Worm (Caenorhabditis elegans) whole organism, L4 larva: Measurements from ENCODE around the gene Y54G11A.14.

Source experiments
- F49E8.2 ChIP-seq: sonication (generic microtip); optimal IDR thresholded peaks from 2 replicates; lab custom pipeline; 2016; ENCODE audit warnings: missing compliant biosample characterization, mild to moderate bottlenecking, missing genetic modification characterization, borderline replicate concordance
- R02D3.7 ChIP-seq: fragments of 150-350 bp; sonication (generic microtip); optimal IDR thresholded peaks from 3 replicates; lab custom pipeline; 2014; ENCODE audit warnings: missing biosample characterization, missing genetic modification characterization
- T20F7.1 ChIP-seq: fragments of 200-800 bp; sonication (Bioruptor generic); optimal IDR thresholded peaks from 2 replicates; lab custom pipeline; 2018; ENCODE audit warnings: mild to moderate bottlenecking, missing genetic modification characterization, missing compliant biosample characterization
- Y75B8A.6 ChIP-seq: fragments of 200-800 bp; sonication (Bioruptor generic); IDR thresholded peaks from 2 replicates; pipeline ENCODE4 v1.3.6; 2022; ENCODE audit warnings: missing genetic modification reagents, missing genetic modification characterization, missing compliant biosample characterization
- aha-1 ChIP-seq: fragments of 150-350 bp; peaks from one replicate; lab custom pipeline; 2014; ENCODE audit warnings: missing biosample characterization, missing genetic modification characterization
- ama-1 ChIP-seq: fragments of 150-350 bp; optimal IDR thresholded peaks from 2 replicates; lab custom pipeline; 2014; ENCODE audit warnings: inconsistent platforms, mixed read lengths
- ceh-28 ChIP-seq: fragments of 150-350 bp; optimal IDR thresholded peaks from 2 replicates; lab custom pipeline; 2014; ENCODE audit warnings: missing biosample characterization, missing genetic modification reagents, missing genetic modification characterization
- ceh-62 ChIP-seq: sonication (generic microtip); optimal IDR thresholded peaks from 2 replicates; lab custom pipeline; 2017; ENCODE audit warnings: missing biosample characterization, missing genetic modification characterization
- ceh-82 ChIP-seq: sonication (generic microtip); optimal IDR thresholded peaks from 2 replicates; lab custom pipeline; 2017; ENCODE audit warnings: missing biosample characterization, missing genetic modification characterization
- ctbp-1 ChIP-seq: fragments of 200-800 bp; sonication (Bioruptor generic); IDR thresholded peaks from 2 replicates; pipeline ENCODE4 v1.3.6; 2022; ENCODE audit warnings: missing genetic modification reagents, missing genetic modification characterization, missing compliant biosample characterization
- daf-16 ChIP-seq, 3 experiments: sonication (generic microtip); optimal IDR thresholded peaks; 2 replicates each; lab custom pipeline; 2016 to 2017; ENCODE audit warnings: missing genetic modification characterization in 3 of 3, missing genetic modification reagents in 3 of 3, mild to moderate bottlenecking in 2 of 3, missing compliant biosample characterization in 2 of 3, missing biosample characterization in 1 of 3, moderate library complexity in 1 of 3
- daf-8 ChIP-seq: fragments of 200-800 bp; sonication (Bioruptor generic); IDR thresholded peaks from 2 replicates; pipeline ENCODE4 v1.3.6; 2022; ENCODE audit warnings: missing genetic modification characterization, missing compliant biosample characterization
- duxl-1 ChIP-seq: sonication (generic microtip); optimal IDR thresholded peaks from 2 replicates; lab custom pipeline; 2016; ENCODE audit warnings: mild to moderate bottlenecking, missing genetic modification characterization, moderate library complexity, missing compliant biosample characterization; ENCODE audit not compliant: poor library complexity
- egl-43 ChIP-seq: fragments of 200-800 bp; sonication (Bioruptor generic); IDR thresholded peaks from 2 replicates; pipeline ENCODE4 v1.3.6; 2022; ENCODE audit warnings: missing genetic modification reagents, missing genetic modification characterization, missing compliant biosample characterization
- fkh-10 ChIP-seq: fragments of 150-350 bp; optimal IDR thresholded peaks from 2 replicates; lab custom pipeline; 2014; ENCODE audit warnings: missing biosample characterization, missing genetic modification reagents, missing genetic modification characterization
- lin-38 ChIP-seq: fragments of 200-800 bp; sonication (Bioruptor generic); IDR thresholded peaks from 2 replicates; pipeline ENCODE4 v1.3.6; 2022; ENCODE audit warnings: missing genetic modification reagents, missing genetic modification characterization, missing compliant biosample characterization
- lir-3 ChIP-seq: sonication (generic microtip); optimal IDR thresholded peaks from 2 replicates; lab custom pipeline; 2016; ENCODE audit warnings: mild to moderate bottlenecking, missing genetic modification characterization, missing compliant biosample characterization
- lsy-2 ChIP-seq, 2 experiments: fragments of 150-350 bp in 1 of 2; sonication (generic microtip) in 1 of 2; optimal IDR thresholded peaks; 2 replicates each; lab custom pipeline; 2014 to 2017; ENCODE audit warnings: missing biosample characterization in 2 of 2, missing genetic modification characterization in 2 of 2
- madf-5 ChIP-seq, 2 experiments: fragments of 200-800 bp; sonication (Bioruptor generic); IDR thresholded peaks; 2 replicates each; pipeline ENCODE4 v1.3.6; 2022; ENCODE audit warnings: missing compliant biosample characterization in 2 of 2, missing genetic modification characterization in 2 of 2
- madf-9 ChIP-seq: fragments of 200-800 bp; sonication (Bioruptor generic); conservative IDR thresholded peaks from 2 replicates; pipeline ENCODE4 v1.3.6; 2022; ENCODE audit warnings: missing genetic modification reagents, missing genetic modification characterization, missing compliant biosample characterization
- mep-1 ChIP-seq: fragments of 150-350 bp; sonication (generic microtip); optimal IDR thresholded peaks from 3 replicates; lab custom pipeline; 2014; ENCODE audit warnings: missing biosample characterization, missing genetic modification characterization
- mes-2 ChIP-seq: sonication (generic microtip); optimal IDR thresholded peaks from 2 replicates; lab custom pipeline; 2016; ENCODE audit warnings: missing genotype, mild to moderate bottlenecking, missing genetic modification characterization, missing compliant biosample characterization; ENCODE audit not compliant: poor library complexity, severe bottlenecking
- mxl-3 ChIP-seq: fragments of 200-800 bp; sonication (Bioruptor generic); optimal IDR thresholded peaks from 2 replicates; lab custom pipeline; 2018; ENCODE audit warnings: mild to moderate bottlenecking, missing genetic modification characterization, missing compliant biosample characterization
- nhr-10 ChIP-seq: fragments of 150-350 bp; optimal IDR thresholded peaks from 2 replicates; lab custom pipeline; 2014; ENCODE audit warnings: missing biosample characterization, missing genetic modification characterization
- nhr-102 ChIP-seq: sonication (generic microtip); optimal IDR thresholded peaks from 2 replicates; lab custom pipeline; 2016; ENCODE audit warnings: mild to moderate bottlenecking, missing genetic modification characterization, moderate library complexity, missing compliant biosample characterization
- nhr-11 ChIP-seq: fragments of 150-350 bp; optimal IDR thresholded peaks from 2 replicates; lab custom pipeline; 2014; ENCODE audit warnings: missing biosample characterization, missing genetic modification characterization
- nhr-28 ChIP-seq: fragments of 150-350 bp; optimal IDR thresholded peaks from 2 replicates; lab custom pipeline; 2014; ENCODE audit warnings: missing biosample characterization, missing genetic modification characterization
- nhr-41 ChIP-seq: fragments of 200-800 bp; sonication (Bioruptor generic); IDR thresholded peaks from 2 replicates; pipeline ENCODE4 v1.3.6; 2022; ENCODE audit warnings: missing genetic modification reagents, missing genetic modification characterization, missing compliant biosample characterization
- nhr-42 ChIP-seq: fragments of 200-800 bp; sonication (Bioruptor generic); IDR thresholded peaks from 2 replicates; pipeline ENCODE4 v1.3.6; 2022; ENCODE audit warnings: missing genetic modification characterization, missing compliant biosample characterization
- nhr-48 ChIP-seq: sonication (generic microtip); optimal IDR thresholded peaks from 2 replicates; lab custom pipeline; 2016; ENCODE audit warnings: mild to moderate bottlenecking, missing genetic modification characterization, missing compliant biosample characterization
- nhr-6 ChIP-seq: fragments of 150-350 bp; optimal IDR thresholded peaks from 2 replicates; lab custom pipeline; 2014; ENCODE audit warnings: missing biosample characterization, missing genetic modification characterization
- pha-4 ChIP-seq, 2 experiments: fragments of 150-350 bp in 1 of 2; fragments of 200-800 bp in 1 of 2; sonication (Bioruptor generic) in 1 of 2; IDR thresholded peaks in 1 of 2; optimal IDR thresholded peaks in 1 of 2; 2 replicates each; pipeline versions ENCODE4 v1.3.6 to Lab custom; 2014 to 2022; ENCODE audit warnings: missing genetic modification characterization in 2 of 2, missing genetic modification reagents in 2 of 2, missing biosample characterization in 1 of 2, missing compliant biosample characterization in 1 of 2
- php-3 ChIP-seq: fragments of 200-800 bp; sonication (Bioruptor generic); IDR thresholded peaks from 2 replicates; pipeline ENCODE4 v1.3.6; 2022; ENCODE audit warnings: missing genetic modification reagents, missing genetic modification characterization, missing compliant biosample characterization
- pqm-1 ChIP-seq: sonication (generic microtip); optimal IDR thresholded peaks from 2 replicates; lab custom pipeline; 2017; ENCODE audit warnings: missing biosample characterization, missing genetic modification characterization
- saeg-2 ChIP-seq: fragments of 200-800 bp; sonication (Bioruptor generic); IDR thresholded peaks from 2 replicates; pipeline ENCODE4 v1.3.6; 2022; ENCODE audit warnings: missing genetic modification reagents, missing genetic modification characterization, missing compliant biosample characterization
- set-16 ChIP-seq: fragments of 200-800 bp; sonication (Bioruptor generic); IDR thresholded peaks from 2 replicates; pipeline ENCODE4 v1.3.6; 2022; ENCODE audit warnings: missing genetic modification reagents, missing genetic modification characterization, missing compliant biosample characterization
- snpc-4 ChIP-seq: fragments of 150-350 bp; optimal IDR thresholded peaks from 2 replicates; lab custom pipeline; 2014; ENCODE audit warnings: missing biosample characterization, missing genetic modification characterization
- spr-3 ChIP-seq: fragments of 200-800 bp; sonication (Bioruptor generic); optimal IDR thresholded peaks from 2 replicates; lab custom pipeline; 2018; ENCODE audit warnings: mild to moderate bottlenecking, missing genetic modification characterization, missing compliant biosample characterization
- tag-97 ChIP-seq: fragments of 200-800 bp; sonication (Bioruptor generic); IDR thresholded peaks from 2 replicates; pipeline ENCODE4 v1.3.6; 2022; ENCODE audit warnings: missing genetic modification characterization, missing compliant biosample characterization
- unc-130 ChIP-seq: sonication (generic microtip); optimal IDR thresholded peaks from 2 replicates; lab custom pipeline; 2016; ENCODE audit warnings: missing genetic modification reagents, missing genetic modification characterization, missing compliant biosample characterization
- unc-62 ChIP-seq, 3 experiments: fragments of 150-350 bp in 1 of 3; sonication (generic microtip); optimal IDR thresholded peaks in 2 of 3; peaks in 1 of 3; 1 replicate in 1 of 3; 2 replicates in 2 of 3; lab custom pipeline; 2014 to 2017; ENCODE audit warnings: missing biosample characterization in 3 of 3, missing genetic modification characterization in 3 of 3, missing genetic modification reagents in 3 of 3, missing genotype in 1 of 3
- zag-1 ChIP-seq: fragments of 150-350 bp; optimal IDR thresholded peaks from 2 replicates; lab custom pipeline; 2014; ENCODE audit warnings: missing biosample characterization, missing genetic modification characterization
- zfp-2 ChIP-seq: sonication (generic microtip); optimal IDR thresholded peaks from 2 replicates; lab custom pipeline; 2016; ENCODE audit warnings: mild to moderate bottlenecking, missing genetic modification characterization, missing compliant biosample characterization
- zfp-3 ChIP-seq: fragments of 200-800 bp; sonication (Bioruptor generic); conservative IDR thresholded peaks from 2 replicates; pipeline ENCODE4 v1.3.6; 2022; ENCODE audit warnings: missing genetic modification reagents, missing genetic modification characterization, missing compliant biosample characterization
- zip-11 ChIP-seq: fragments of 200-800 bp; sonication (Bioruptor generic); IDR thresholded peaks from 2 replicates; pipeline ENCODE4 v1.3.6; 2022; ENCODE audit warnings: missing genetic modification characterization, missing compliant biosample characterization
- ztf-7 ChIP-seq: fragments of 150-350 bp; optimal IDR thresholded peaks from 2 replicates; lab custom pipeline; 2014; ENCODE audit warnings: missing biosample characterization, missing genetic modification characterization

The Y54G11A.14 gene

DNA sequence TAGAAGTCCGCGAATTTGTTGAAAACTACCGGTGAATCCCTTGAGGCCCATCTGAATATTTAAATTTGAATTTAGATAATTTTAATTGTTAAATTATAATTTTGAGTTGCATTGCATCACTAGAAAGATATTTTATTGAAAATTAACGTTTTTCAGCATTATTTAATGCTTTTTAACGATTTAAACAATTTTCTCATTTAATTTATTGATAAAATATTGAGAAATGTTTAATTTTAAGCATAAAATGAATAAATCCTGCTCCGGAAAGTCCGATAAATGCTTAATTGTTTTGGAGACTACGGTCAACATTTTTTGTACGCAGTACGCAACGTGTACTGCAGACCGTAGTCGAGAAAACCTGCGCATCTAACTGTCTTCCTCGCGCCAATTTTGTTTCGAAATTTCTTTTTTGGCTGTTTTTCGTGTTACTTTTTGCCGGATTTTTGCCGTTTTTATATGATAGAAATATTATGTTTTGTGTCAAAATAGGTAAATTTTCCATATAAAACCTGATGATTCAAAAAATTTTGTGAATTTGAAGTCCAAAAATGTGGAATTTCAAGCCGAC is 31.5 kb downstream of the Y54G11A.14 start, which contains the start of the genes Y54G11A.17, lin-7 and elof-1 (continued):
- peak; percentile 90 for TF ChIP-seq mep-1 (tag; lab: Kevin White, UChicago)
- TF ChIP-seq nhr-48 (tag; lab: Kevin White, UChicago) = peak; percentile 1
- TF ChIP-seq lin-38 (GFP tag; lab: Robert Waterston, UW) = peak; percentile 83
- TF ChIP-seq ctbp-1 (GFP tag; lab: Robert Waterston, UW) = 0 out of 2 replicates have a peak, but pooled peaks have one; percentile 13
- TF ChIP-seq nhr-28 = peak; percentile 60
- TF ChIP-seq nhr-11 (tag; lab: Kevin White, UChicago) = peak; percentile 88
- TF ChIP-seq ceh-28 (tag; lab: Kevin White, UChicago) = no peak
- TF ChIP-seq mxl-3 (GFP tag; lab: Kevin White, UChicago) = peak; percentile 58
- no peak for TF ChIP-seq daf-16 (GFP tag; optimal IDR thresholded peaks at IDR 0.05; lab: Kevin White, UChicago)
- peak; percentile 81 for TF ChIP-seq daf-16 (tag; optimal IDR thresholded peaks at IDR 0.05; lab: Kevin White, UChicago)
- TF ChIP-seq ceh-62 (tag; lab: Kevin White, UChicago) = no peak
- no peak for TF ChIP-seq unc-62 (GFP tag; optimal IDR thresholded peaks at IDR 0.05 in 1 of 2; lab: Kevin White, UChicago)
- no peak for TF ChIP-seq unc-62 (tag; optimal IDR thresholded peaks at IDR 0.05; lab: Kevin White, UChicago)
- peak; percentile 92 for TF ChIP-seq mes-2 (tag; lab: Kevin White, UChicago)
- peak; percentile 9 for TF ChIP-seq nhr-102

DNA sequence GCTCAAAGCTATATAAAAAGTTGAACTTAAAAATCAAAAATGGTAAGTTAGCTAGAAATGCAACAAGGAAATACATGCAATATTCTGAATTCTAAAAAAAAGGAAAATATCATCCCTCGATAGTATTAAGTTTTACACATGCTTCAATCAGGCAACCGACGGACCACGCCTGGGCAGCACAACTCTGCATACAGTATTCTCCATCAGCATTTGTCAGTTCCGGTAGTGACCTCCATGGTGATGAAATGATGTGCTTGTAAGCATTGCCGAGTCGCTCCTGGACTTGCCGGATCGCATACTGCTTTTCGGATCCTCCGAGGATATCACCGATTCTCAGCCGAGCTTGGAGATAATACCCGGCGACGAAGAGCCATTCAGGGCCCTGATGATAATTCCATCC is 32.8 kb downstream of the Y54G11A.14 start:
- TF ChIP-seq nhr-10 (tag; lab: Kevin White, UChicago) (no peak), madf-5 (GFP tag; IDR thresholded peaks at IDR 0.05; lab: Robert Waterston, UW) (no peak), F49E8.2 (tag; lab: Kevin White, UChicago) (peak; percentile 56), zfp-2 (tag; lab: Kevin White, UChicago) (no peak), ama-1 (lab: Kevin White, UChicago) (peak; percentile 19), nhr-41 (GFP tag; lab: Robert Waterston, UW) (0 out of 2 replicates have a peak, but pooled peaks have one; percentile 34), lir-3 (tag; lab: Kevin White, UChicago) (no peak), daf-16 (GFP tag; optimal IDR thresholded peaks at IDR 0.05; lab: Kevin White, UChicago) (no peak), daf-16 (tag; optimal IDR thresholded peaks at IDR 0.05; lab: Kevin White, UChicago) (no peak), egl-43 (peak; percentile 60; the same call in 1 of the 2 replicates), unc-130 (GFP tag; lab: Kevin White, UChicago) (peak; percentile 6), saeg-2 (GFP tag; lab: Robert Waterston, UW) (no peak), zag-1 (tag; lab: Kevin White, UChicago) (no peak), nhr-48 (tag; lab: Kevin White, UChicago) (no peak), snpc-4 (tag; lab: Kevin White, UChicago) (no peak), pha-4 (GFP tag; IDR thresholded peaks at IDR 0.05; lab: Robert Waterston, UW) (peak; percentile 42; the same call in 1 of the 2 replicates), pha-4 (tag; optimal IDR thresholded peaks at IDR 0.05; lab: Kevin White, UChicago) (no peak), lin-38 (GFP tag; lab: Robert Waterston, UW) (peak; percentile 63), daf-8 (GFP tag; lab: Robert Waterston, UW) (no peak), spr-3 (GFP tag; lab: Kevin White, UChicago) (no peak), set-16 (GFP tag; lab: Robert Waterston, UW) (no peak; the same call in 1 of the 2 replicates), pqm-1 (no peak), php-3 (no peak), zip-11 (no peak), duxl-1 (tag; lab: Kevin White, UChicago) (peak; percentile 24), R02D3.7 (tag; lab: Kevin White, UChicago) (no peak), nhr-42 (GFP tag; lab: Robert Waterston, UW) (peak; percentile 77; the same call in 1 of the 2 replicates), nhr-6 (tag; lab: Kevin White, UChicago) (no peak), Y75B8A.6 (no peak), ztf-7 (tag; lab: Kevin White, UChicago) (no peak), ctbp-1 (GFP tag; lab: Robert Waterston, UW) (0 out of 2 replicates have a peak, but pooled peaks have one; percentile 49), lsy-2 (tag; optimal IDR thresholded peaks at IDR 0.05; lab: Kevin White, UChicago) (peak in 1 of 2 experiments; percentile 22), aha-1 (tag; lab: Kevin White, UChicago) (peak; percentile 27), madf-9 (GFP tag; lab: Robert Waterston, UW) (no peak), zfp-3 (GFP tag; lab: Robert Waterston, UW) (0 out of 2 replicates have a peak, but pooled peaks have one; percentile 34), nhr-102 (peak; percentile 1), T20F7.1 (no peak), ceh-82 (tag; lab: Kevin White, UChicago) (no peak), fkh-10 (no peak), tag-97 (no peak)
